Worm (Caenorhabditis elegans): ENCODE data around the gene sec-10.

Gene sec-10

DNA sequence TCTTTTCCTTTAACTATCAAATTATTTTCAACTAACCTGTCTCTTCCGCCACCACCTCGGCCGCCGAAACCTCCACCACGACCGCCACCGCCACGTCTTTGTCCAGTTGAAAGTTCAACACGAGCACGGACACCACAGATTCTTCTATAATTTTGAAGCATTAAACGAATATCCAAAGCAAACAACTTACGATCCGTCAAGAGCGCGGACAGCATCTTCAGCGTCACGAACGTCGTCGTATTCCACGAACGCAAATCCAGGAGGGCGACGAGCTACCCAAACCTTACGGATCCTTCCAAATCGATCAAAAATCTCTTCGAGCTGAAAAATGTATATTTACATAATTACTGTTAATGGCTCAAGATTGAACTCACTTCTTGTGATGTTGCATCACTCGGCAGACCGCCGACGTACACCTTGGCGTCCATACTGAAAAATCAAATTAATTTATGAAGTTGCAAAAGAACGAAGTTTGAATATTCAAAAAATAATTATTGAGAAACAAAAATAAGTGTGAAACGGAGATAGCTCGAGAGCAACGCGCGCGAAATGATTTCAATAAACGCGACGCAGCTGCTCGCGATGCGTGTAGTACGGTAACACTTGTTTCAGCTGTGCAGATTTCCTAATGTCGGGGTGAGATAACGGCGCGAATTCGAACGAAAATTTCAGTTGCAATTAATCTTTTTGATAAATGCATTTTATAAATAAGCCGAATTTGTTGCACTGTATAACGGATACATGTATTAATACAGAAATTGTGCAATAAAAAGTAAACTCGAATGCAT is 8.7 kb upstream of the sec-10 start, which contains the start of gene rsp-6 (continued):
- TF ChIP-seq tlp-1 (tag; optimal IDR thresholded peaks at IDR 0.05) (no peak), lin-15B (tag; optimal IDR thresholded peaks at IDR 0.05) (peak; percentile 96), snpc-4 (tag; optimal IDR thresholded peaks at IDR 0.05) (peak; percentile 10), efl-1 (optimal IDR thresholded peaks at IDR 0.05) (peak; percentile 91 to 95), efl-1 (GFP tag; optimal IDR thresholded peaks at IDR 0.05 in 1 of 2) (peak; percentile 92 to 99), lsy-2 (tag; optimal IDR thresholded peaks at IDR 0.05) (peak; percentile 98 to 99), aha-1 (tag; optimal IDR thresholded peaks at IDR 0.05) (peak; percentile 5), egl-27 (tag; optimal IDR thresholded peaks at IDR 0.05) (no peak), nhr-20 (tag; optimal IDR thresholded peaks at IDR 0.05) (peak; percentile 85), nhr-47 (tag; optimal IDR thresholded peaks at IDR 0.05) (peak; percentile 87), nhr-28 (tag; optimal IDR thresholded peaks at IDR 0.05) (no peak), mef-2 (tag; optimal IDR thresholded peaks at IDR 0.05) (peak; percentile 54), nhr-76 (tag; optimal IDR thresholded peaks at IDR 0.05) (no peak), swsn-7 (tag; optimal IDR thresholded peaks at IDR 0.05) (peak; percentile 84), nhr-85 (tag) (peak; percentile 89), C16A3.4 (tag; optimal IDR thresholded peaks at IDR 0.05) (peak; percentile 94), hlh-17 (GFP tag; optimal IDR thresholded peaks at IDR 0.05; ENCODE audit: borderline replicate concordance) (no peak), ceh-82 (tag; optimal IDR thresholded peaks at IDR 0.05) (peak; percentile 72 to 94 (median 78)), sox-4 (tag; optimal IDR thresholded peaks at IDR 0.05) (no peak), unc-62 (GFP tag; optimal IDR thresholded peaks at IDR 0.05) (no peak), unc-86 (tag; optimal IDR thresholded peaks at IDR 0.05) (peak; percentile 83), lin-13 (GFP tag; optimal IDR thresholded peaks at IDR 0.05) (peak; percentile 83), zip-4 (GFP tag; optimal IDR thresholded peaks at IDR 0.05) (peak; percentile 33), lin-39 (tag; optimal IDR thresholded peaks at IDR 0.05) (peak; percentile 50), pax-3 (tag; optimal IDR thresholded peaks at IDR 0.05) (no peak), skn-1 (tag; optimal IDR thresholded peaks at IDR 0.05) (peak; percentile 89), mdl-1 (tag; optimal IDR thresholded peaks at IDR 0.05) (peak in 1 of 2 experiments; percentile 89), nhr-77 (tag; optimal IDR thresholded peaks at IDR 0.05) (peak; percentile 78), egl-13 (tag; optimal IDR thresholded peaks at IDR 0.05) (peak; percentile 69), jun-1 (tag; optimal IDR thresholded peaks at IDR 0.05) (peak; percentile 71), nhr-71 (tag; optimal IDR thresholded peaks at IDR 0.05) (peak; percentile 92), dpl-1 (GFP tag; optimal IDR thresholded peaks at IDR 0.05) (peak; percentile 92 to 96 (median 94))

DNA sequence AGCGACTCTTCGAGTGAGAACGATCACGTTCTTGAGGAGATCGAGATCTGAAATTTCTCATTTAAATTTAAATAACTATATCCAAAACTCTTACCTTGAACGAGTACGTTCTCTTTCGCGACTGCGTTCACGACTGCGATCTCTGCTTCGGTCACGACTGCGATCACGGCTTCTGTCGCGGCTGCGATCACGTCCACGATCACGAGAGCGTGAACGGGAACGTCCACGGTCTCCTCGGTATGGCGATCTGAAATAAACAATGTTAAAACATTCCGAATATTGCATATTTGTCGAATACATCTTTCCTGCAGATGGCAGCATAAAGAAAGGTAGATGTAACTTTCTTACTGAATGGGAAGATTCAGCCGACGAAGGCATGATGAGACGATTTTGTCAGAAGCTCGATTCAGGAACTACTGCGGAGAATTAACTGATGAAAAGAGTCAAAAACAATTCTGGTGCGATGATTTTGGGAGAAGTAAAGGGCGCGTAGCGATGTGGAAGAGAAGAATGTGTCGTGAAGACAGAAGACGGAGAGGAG is 7.9 kb upstream of the sec-10 start:
- TF ChIP-seq sox-4 (tag; optimal IDR thresholded peaks at IDR 0.05) (no peak), efl-1 (optimal IDR thresholded peaks at IDR 0.05) (no peak), efl-1 (GFP tag; optimal IDR thresholded peaks at IDR 0.05 in 1 of 2) (peak in 1 of 2 experiments; percentile 72)

DNA sequence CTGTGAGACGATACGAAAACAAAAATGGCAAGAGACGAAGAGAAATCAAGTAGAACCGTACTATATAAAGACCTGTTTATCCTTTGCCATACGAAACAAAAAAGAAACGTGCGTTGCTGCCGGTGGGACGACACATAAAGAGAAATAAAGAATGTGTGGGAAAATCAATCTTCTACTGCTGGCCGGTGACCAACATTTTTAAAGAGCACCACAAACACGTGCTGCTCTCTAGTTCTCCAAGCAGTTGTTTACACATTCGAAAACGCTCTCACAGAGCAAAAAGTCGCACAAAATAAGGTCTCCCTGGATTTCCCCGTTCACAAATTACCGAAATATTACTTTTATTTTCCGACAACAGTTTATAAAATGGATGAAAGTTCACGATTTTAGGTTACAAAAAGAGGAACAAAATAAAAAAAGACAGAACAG is 7.2 kb upstream of the sec-10 start, which contains the start of gene imp-3:
Gene imp-3 (minus strand): TSS at position 93 of the 429 bp plus-strand sequence.
- TF ChIP-seq ceh-88 (GFP tag; IDR thresholded peaks at IDR 0.05) (0 out of 2 replicates have a peak, but pooled peaks have one; percentile 11), efl-1 (optimal IDR thresholded peaks at IDR 0.05) (peak; percentile 26 to 42), efl-1 (GFP tag; optimal IDR thresholded peaks at IDR 0.05 in 1 of 2) (peak; percentile 21 to 95), hpl-2 (GFP tag; optimal IDR thresholded peaks at IDR 0.05) (no peak), fkh-10 (GFP tag; optimal IDR thresholded peaks at IDR 0.05) (no peak), blmp-1 (tag; optimal IDR thresholded peaks at IDR 0.05) (peak; percentile 21), C04F5.9 (tag; optimal IDR thresholded peaks at IDR 0.05) (no peak), lin-35 (GFP tag; optimal IDR thresholded peaks at IDR 0.05) (peak; percentile 13 to 62), nhr-85 (tag) (peak; percentile 40), nhr-47 (tag; optimal IDR thresholded peaks at IDR 0.05) (peak; percentile 66), grh-1 (GFP tag; IDR thresholded peaks at IDR 0.05) (0 out of 2 replicates have a peak, but pooled peaks have one; percentile 25), nhr-90 (tag; optimal IDR thresholded peaks at IDR 0.05; ENCODE audit: poor library complexity) (peak; percentile 58), aha-1 (tag; optimal IDR thresholded peaks at IDR 0.05) (no peak), tbx-2 (tag; optimal IDR thresholded peaks at IDR 0.05) (peak; percentile 37), xbp-1 (tag; optimal IDR thresholded peaks at IDR 0.05) (peak; percentile 7), sox-4 (tag; optimal IDR thresholded peaks at IDR 0.05) (no peak), nhr-84 (tag; optimal IDR thresholded peaks at IDR 0.05) (no peak), mdl-1 (tag; optimal IDR thresholded peaks at IDR 0.05) (peak in 1 of 2 experiments; percentile 78), elt-2 (tag; optimal IDR thresholded peaks at IDR 0.05) (peak; percentile 6), nhr-19 (GFP tag; conservative IDR thresholded peaks at IDR 0.05) (0 out of 2 replicates have a peak, but pooled peaks have one; percentile 11), ztf-4 (tag; optimal IDR thresholded peaks at IDR 0.05) (peak; percentile 36), vab-15 (tag; optimal IDR thresholded peaks at IDR 0.05) (no peak), egl-13 (tag; optimal IDR thresholded peaks at IDR 0.05) (no peak), zip-4 (GFP tag; optimal IDR thresholded peaks at IDR 0.05) (no peak)
